Worm (Caenorhabditis elegans): ENCODE results near the gene Y110A2AL.3.

Y110A2AL.3 gene

ce11 chrII:2866541-2867124 is at the start of gene Y110A2AL.3, which contains the start of gene Y110A2AL.9:
Y110A2AL.3 (plus strand) TSS chrII:2867074.
Y110A2AL.9 (minus strand) TSS chrII:2866641.
- no peak for TF ChIP-seq ztf-29 (GFP tag; IDR thresholded peaks at IDR 0.05)
- TF ChIP-seq cog-1 (tag; optimal IDR thresholded peaks at IDR 0.05) = no peak
- no peak for TF ChIP-seq klf-2 (GFP tag; conservative IDR thresholded peaks at IDR 0.05)
- TF ChIP-seq T22C8.4 (GFP tag; IDR thresholded peaks at IDR 0.05) = no peak
- TF ChIP-seq ztf-23 (GFP tag; IDR thresholded peaks at IDR 0.05) = no peak
- TF ChIP-seq ref-1 (GFP tag; conservative IDR thresholded peaks at IDR 0.05) = no peak
- TF ChIP-seq med-1 (GFP tag; optimal IDR thresholded peaks at IDR 0.05; ENCODE audit: insufficient read depth) = no peak
- no peak for TF ChIP-seq flt-1 (GFP tag; IDR thresholded peaks at IDR 0.05)
- TF ChIP-seq tab-1 (GFP tag; IDR thresholded peaks at IDR 0.05) = no peak

ce11 chrII:2822435-2822920 is 44.4 kb upstream of the Y110A2AL.3 start, which contains the start of the genes fut-4 and K12H6.10:
fut-4 (minus strand) TSS chrII:2822535.
K12H6.10 (plus strand) TSS chrII:2822870.
- TF ChIP-seq tab-1 (GFP tag; IDR thresholded peaks at IDR 0.05) (no peak), med-1 (GFP tag; optimal IDR thresholded peaks at IDR 0.05; ENCODE audit: insufficient read depth) (no peak), ref-1 (GFP tag; conservative IDR thresholded peaks at IDR 0.05) (no peak), ztf-23 (GFP tag; IDR thresholded peaks at IDR 0.05) (no peak), T22C8.4 (GFP tag; IDR thresholded peaks at IDR 0.05) (no peak), flt-1 (GFP tag; IDR thresholded peaks at IDR 0.05) (no peak), ztf-29 (GFP tag; IDR thresholded peaks at IDR 0.05) (no peak), klf-2 (GFP tag; conservative IDR thresholded peaks at IDR 0.05) (no peak), cog-1 (tag; optimal IDR thresholded peaks at IDR 0.05) (no peak)

DNA sequence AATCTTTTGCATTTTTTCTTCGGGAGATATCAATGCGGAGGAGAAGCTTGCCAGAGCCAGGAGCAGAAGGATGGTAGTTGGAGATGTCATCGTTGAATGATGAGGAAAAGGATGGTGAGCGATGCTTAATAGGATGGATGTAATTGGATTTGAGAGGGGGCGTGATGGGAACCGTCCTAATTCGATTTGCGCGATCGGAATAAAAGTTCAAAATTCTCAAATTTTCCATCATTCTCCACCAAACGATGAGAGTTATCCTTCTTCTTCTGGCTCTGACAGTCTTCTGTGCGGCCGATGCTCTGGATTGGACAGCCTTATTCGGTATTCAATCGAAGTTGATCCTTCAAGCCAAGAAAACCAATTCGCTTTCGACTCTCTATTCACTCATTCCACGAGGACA is 42.7 kb upstream of the Y110A2AL.3 start, which contains the start of the genes K12H6.4 and K12H6.9:
TSS of gene K12H6.4 (minus strand) at position 101 of the 400 bp plus-strand sequence.
TSS of gene K12H6.9 (plus strand) at position 236 of the 400 bp plus-strand sequence.
- TF ChIP-seq ztf-29 (GFP tag; IDR thresholded peaks at IDR 0.05) = no peak
- TF ChIP-seq tab-1 (GFP tag; IDR thresholded peaks at IDR 0.05) = no peak
- TF ChIP-seq ztf-23 (GFP tag; IDR thresholded peaks at IDR 0.05) = no peak
- TF ChIP-seq T22C8.4 (GFP tag; IDR thresholded peaks at IDR 0.05) = no peak
- no peak for TF ChIP-seq ref-1 (GFP tag; conservative IDR thresholded peaks at IDR 0.05)
- TF ChIP-seq flt-1 (GFP tag; IDR thresholded peaks at IDR 0.05) = no peak
- TF ChIP-seq med-1 (GFP tag; optimal IDR thresholded peaks at IDR 0.05; ENCODE audit: insufficient read depth) = no peak
- TF ChIP-seq cog-1 (tag; optimal IDR thresholded peaks at IDR 0.05) = no peak
- no peak for TF ChIP-seq klf-2 (GFP tag; conservative IDR thresholded peaks at IDR 0.05)

DNA sequence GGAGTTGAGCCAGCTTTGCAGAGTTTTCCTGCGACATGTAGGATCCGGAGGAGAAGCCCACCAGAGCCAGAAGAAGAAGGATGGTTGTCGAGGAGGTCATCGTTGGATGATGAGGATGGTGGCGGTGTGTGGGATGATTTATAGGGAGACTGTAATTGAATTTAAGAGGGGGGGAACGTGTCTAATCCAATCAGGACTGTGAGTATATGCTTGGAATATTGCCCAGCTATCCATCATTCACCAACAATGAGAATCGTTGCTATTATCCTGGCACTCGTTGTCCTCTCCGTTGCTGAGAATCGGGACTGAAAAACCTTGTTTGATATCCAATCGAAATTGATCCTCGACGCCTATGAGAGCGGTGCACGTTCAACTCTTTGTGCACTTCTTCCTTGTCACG is 40.8 kb upstream of the Y110A2AL.3 start, which contains the start of gene K12H6.5:
TSS of gene K12H6.5 (minus strand) at position 101 of the 400 bp plus-strand sequence.
- TF ChIP-seq med-1 (GFP tag; optimal IDR thresholded peaks at IDR 0.05; ENCODE audit: insufficient read depth) (no peak), flt-1 (GFP tag; IDR thresholded peaks at IDR 0.05) (no peak), cog-1 (tag; optimal IDR thresholded peaks at IDR 0.05) (no peak), ztf-23 (GFP tag; IDR thresholded peaks at IDR 0.05) (no peak), klf-2 (GFP tag; conservative IDR thresholded peaks at IDR 0.05) (no peak), T22C8.4 (GFP tag; IDR thresholded peaks at IDR 0.05) (no peak), ref-1 (GFP tag; conservative IDR thresholded peaks at IDR 0.05) (no peak), tab-1 (GFP tag; IDR thresholded peaks at IDR 0.05) (no peak)

ce11 chrII:2827859-2828403 is 38.9 kb upstream of the Y110A2AL.3 start, which contains the start of gene K12H6.8:
K12H6.8 (plus strand) TSS chrII:2827896.
- no peak for TF ChIP-seq ztf-23 (GFP tag; IDR thresholded peaks at IDR 0.05)
- TF ChIP-seq med-1 (GFP tag; optimal IDR thresholded peaks at IDR 0.05; ENCODE audit: insufficient read depth) = no peak
- no peak for TF ChIP-seq ref-1 (GFP tag; conservative IDR thresholded peaks at IDR 0.05)
- no peak for TF ChIP-seq klf-2 (GFP tag; conservative IDR thresholded peaks at IDR 0.05)
- no peak for TF ChIP-seq T22C8.4 (GFP tag; IDR thresholded peaks at IDR 0.05)
- no peak for TF ChIP-seq cog-1 (tag; optimal IDR thresholded peaks at IDR 0.05)
- no peak for TF ChIP-seq flt-1 (GFP tag; IDR thresholded peaks at IDR 0.05)
- TF ChIP-seq tab-1 (GFP tag; IDR thresholded peaks at IDR 0.05) = no peak
- TF ChIP-seq ztf-29 (GFP tag; IDR thresholded peaks at IDR 0.05) = no peak

- TF ChIP-seq med-1 (GFP tag; optimal IDR thresholded peaks at IDR 0.05; ENCODE audit: insufficient read depth) (no peak), klf-2 (GFP tag; conservative IDR thresholded peaks at IDR 0.05) (no peak), ztf-29 (GFP tag; IDR thresholded peaks at IDR 0.05) (no peak), cog-1 (tag; optimal IDR thresholded peaks at IDR 0.05) (no peak), ref-1 (GFP tag; conservative IDR thresholded peaks at IDR 0.05) (no peak)
Measured at ce11 chrII:2829482-2829881, 37.4 kb upstream of the Y110A2AL.3 start.

- no peak for TF ChIP-seq med-1 (GFP tag; optimal IDR thresholded peaks at IDR 0.05; ENCODE audit: insufficient read depth)
- TF ChIP-seq tab-1 (GFP tag; IDR thresholded peaks at IDR 0.05) = no peak
- 0 out of 2 replicates have a peak, but pooled peaks have one; percentile 58 for TF ChIP-seq klf-2 (GFP tag; conservative IDR thresholded peaks at IDR 0.05)
- TF ChIP-seq flt-1 (GFP tag; IDR thresholded peaks at IDR 0.05) = no peak
Measured at ce11 chrII:2830144-2830543, 36.7 kb upstream of the Y110A2AL.3 start.

ce11 chrII:2831173-2831572 is 35.7 kb upstream of the Y110A2AL.3 start, which contains the start of gene K12H6.6:
K12H6.6 (minus strand) TSS chrII:2831233.
- no peak for TF ChIP-seq ztf-29 (GFP tag; IDR thresholded peaks at IDR 0.05)
- no peak for TF ChIP-seq ztf-23 (GFP tag; IDR thresholded peaks at IDR 0.05)
- TF ChIP-seq med-1 (GFP tag; optimal IDR thresholded peaks at IDR 0.05; ENCODE audit: insufficient read depth) = no peak
- no peak for TF ChIP-seq tab-1 (GFP tag; IDR thresholded peaks at IDR 0.05)
- TF ChIP-seq klf-2 (GFP tag; conservative IDR thresholded peaks at IDR 0.05) = no peak
- TF ChIP-seq flt-1 (GFP tag; IDR thresholded peaks at IDR 0.05) = no peak
- no peak for TF ChIP-seq cog-1 (tag; optimal IDR thresholded peaks at IDR 0.05)
- TF ChIP-seq ref-1 (GFP tag; conservative IDR thresholded peaks at IDR 0.05) = no peak
- no peak for TF ChIP-seq T22C8.4 (GFP tag; IDR thresholded peaks at IDR 0.05)

DNA sequence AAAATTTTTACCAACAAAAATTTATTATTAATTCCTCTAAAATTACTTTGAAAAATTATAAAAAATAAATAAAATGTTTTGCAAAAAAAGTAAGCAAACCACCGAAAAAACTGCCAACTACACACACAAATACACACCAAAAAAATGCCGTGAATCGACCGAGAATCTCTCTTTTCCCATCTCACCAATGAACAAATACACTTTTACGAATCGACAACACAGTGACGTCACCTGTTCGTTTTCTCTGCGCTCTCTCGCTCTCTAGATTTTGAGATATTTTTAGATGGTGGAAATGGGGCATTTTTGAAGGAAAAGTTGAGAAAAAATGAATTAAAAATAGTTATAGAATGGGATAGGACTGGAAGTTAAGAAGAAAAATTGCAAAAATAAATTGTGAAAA is 34.8 kb upstream of the Y110A2AL.3 start:
- no peak for TF ChIP-seq ztf-23 (GFP tag; IDR thresholded peaks at IDR 0.05)
- no peak for TF ChIP-seq cog-1 (tag; optimal IDR thresholded peaks at IDR 0.05)
- no peak for TF ChIP-seq flt-1 (GFP tag; IDR thresholded peaks at IDR 0.05)
- TF ChIP-seq T22C8.4 (GFP tag; IDR thresholded peaks at IDR 0.05) = no peak
- no peak for TF ChIP-seq tab-1 (GFP tag; IDR thresholded peaks at IDR 0.05)
- TF ChIP-seq ztf-29 (GFP tag; IDR thresholded peaks at IDR 0.05) = no peak
- TF ChIP-seq klf-2 (GFP tag; conservative IDR thresholded peaks at IDR 0.05) = no peak
- TF ChIP-seq med-1 (GFP tag; optimal IDR thresholded peaks at IDR 0.05; ENCODE audit: insufficient read depth) = no peak
- no peak for TF ChIP-seq ref-1 (GFP tag; conservative IDR thresholded peaks at IDR 0.05)

Measured in whole organism, midembryonic.